Worm (Caenorhabditis elegans) whole organism, L2 larva: Measurements from ENCODE around the gene tag-51.

Experiments
- blmp-1 ChIP-seq: sonication (generic microtip); optimal IDR thresholded peaks from 2 replicates; lab custom pipeline; 2017; ENCODE audit warnings: missing genetic modification characterization, mild to moderate bottlenecking, missing compliant biosample characterization, antibody characterized with exemption, moderate library complexity; ENCODE audit not compliant: insufficient read depth
- elt-3 ChIP-seq: sonication (generic microtip); optimal IDR thresholded peaks from 2 replicates; lab custom pipeline; 2017; ENCODE audit warnings: missing biosample characterization, missing genetic modification characterization
- mab-5 ChIP-seq: fragments of 150-350 bp; optimal IDR thresholded peaks from 2 replicates; lab custom pipeline; 2014; ENCODE audit warnings: missing biosample characterization, missing genetic modification characterization
- nhr-11 ChIP-seq: fragments of 150-350 bp; optimal IDR thresholded peaks from 2 replicates; lab custom pipeline; 2014; ENCODE audit warnings: missing biosample characterization, missing genetic modification characterization
- nhr-23 ChIP-seq: fragments of 150-350 bp; optimal IDR thresholded peaks from 2 replicates; lab custom pipeline; 2014; ENCODE audit warnings: missing biosample characterization, missing genetic modification reagents, missing genetic modification characterization
- unc-39 ChIP-seq: fragments of 150-350 bp; optimal IDR thresholded peaks from 2 replicates; lab custom pipeline; 2014; ENCODE audit warnings: missing biosample characterization, missing genetic modification characterization
- ztf-4 ChIP-seq: fragments of 150-350 bp; optimal IDR thresholded peaks from 2 replicates; lab custom pipeline; 2014; ENCODE audit warnings: missing biosample characterization, missing genetic modification characterization

ce11 chrIII:839491-839890 is 14.5 kb upstream of the tag-51 start, which contains the start of gene dos-3:
- TF ChIP-seq elt-3 (tag; lab: Kevin White, UChicago) (no peak), nhr-11 (tag; lab: Kevin White, UChicago) (no peak), blmp-1 (no peak), unc-39 (no peak), nhr-23 (tag; lab: Kevin White, UChicago) (no peak), mab-5 (tag; lab: Kevin White, UChicago) (no peak), ztf-4 (tag; lab: Kevin White, UChicago) (no peak)
